Fruit fly (Drosophila melanogaster): ENCODE results near the gene CG13737.

CG13737 gene

DNA sequence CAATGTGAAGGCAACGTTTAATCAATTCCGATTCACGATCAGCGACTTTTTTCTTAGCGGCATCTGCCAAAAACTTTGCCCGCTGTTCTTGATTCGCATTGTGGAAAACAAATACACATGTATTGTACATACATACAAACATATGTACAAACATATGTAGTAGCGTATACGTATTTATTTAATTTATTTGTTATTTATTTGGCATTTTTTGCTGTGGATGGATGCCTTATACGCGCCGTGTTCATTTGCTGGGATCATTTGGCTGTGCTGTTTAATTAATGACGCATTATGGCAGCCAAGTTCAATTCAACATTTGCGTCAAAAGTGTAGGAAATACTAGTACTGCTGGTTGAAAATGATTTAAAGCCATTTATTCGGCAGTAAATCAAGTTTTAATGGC, 34.0 kb downstream of the CG13737 start (continued):
- no peak for TF ChIP-seq hkb (optimal IDR thresholded peaks at IDR 0.05)
- TF ChIP-seq hkb (GFP tag; IDR thresholded peaks at IDR 0.05) = no peak
- no peak for TF ChIP-seq TFAM (GFP tag; optimal IDR thresholded peaks at IDR 0.05)
- TF ChIP-seq Hmr (GFP tag; optimal IDR thresholded peaks at IDR 0.05) = peak; percentile 60
- peak; percentile 67; the same call in 1 of the 2 replicates for TF ChIP-seq Rfx (GFP tag; IDR thresholded peaks at IDR 0.05)
- no peak for TF ChIP-seq Kr (GFP tag; optimal IDR thresholded peaks at IDR 0.05)
- no peak for TF ChIP-seq CG7839 (tag; optimal IDR thresholded peaks at IDR 0.05)
- peak; percentile 51 for TF ChIP-seq CG12071 (GFP tag; optimal IDR thresholded peaks at IDR 0.05)
- peak; percentile 34 for TF ChIP-seq schlank (tag; optimal IDR thresholded peaks at IDR 0.05)
- peak; percentile 22 for TF ChIP-seq sug (tag; optimal IDR thresholded peaks at IDR 0.05)
- no peak for TF ChIP-seq CG10147 (GFP tag; optimal IDR thresholded peaks at IDR 0.05)
- peak; percentile 61 for TF ChIP-seq sd (tag; optimal IDR thresholded peaks at IDR 0.05)
- no peak for TF ChIP-seq CG11560 (tag; IDR thresholded peaks at IDR 0.05)
- TF ChIP-seq Hand (GFP tag; optimal IDR thresholded peaks at IDR 0.05) = no peak
- TF ChIP-seq CG13894 (tag; optimal IDR thresholded peaks at IDR 0.05) = no peak
- peak; percentile 33 for TF ChIP-seq CG17568 (GFP tag; optimal IDR thresholded peaks at IDR 0.05)
- TF ChIP-seq CG14667 (GFP tag; IDR thresholded peaks at IDR 0.05) = no peak
- no peak for TF ChIP-seq CG17186 (GFP tag; optimal IDR thresholded peaks at IDR 0.05)
- no peak for TF ChIP-seq Scr (GFP tag; IDR thresholded peaks at IDR 0.05; ENCODE audit: partially characterized antibody)
- TF ChIP-seq Nf-YB (GFP tag; optimal IDR thresholded peaks at IDR 0.05) = no peak
- TF ChIP-seq grau (tag; optimal IDR thresholded peaks at IDR 0.05) = no peak
- TF ChIP-seq ap (GFP tag; IDR thresholded peaks at IDR 0.05) = no peak
- TF ChIP-seq CG8290 (GFP tag; optimal IDR thresholded peaks at IDR 0.05) = no peak
- TF ChIP-seq CG8290 (tag; optimal IDR thresholded peaks at IDR 0.05) = peak in 1 of 2 experiments; percentile 60
- TF ChIP-seq vfl (GFP tag; optimal IDR thresholded peaks at IDR 0.05) = no peak
- TF ChIP-seq CG31365 (tag; optimal IDR thresholded peaks at IDR 0.05) = no peak
- TF ChIP-seq sima (GFP tag; optimal IDR thresholded peaks at IDR 0.05) = no peak
- TF ChIP-seq CG15011 (GFP tag; optimal IDR thresholded peaks at IDR 0.05) = no peak
- no peak for TF ChIP-seq CG8388 (GFP tag; optimal IDR thresholded peaks at IDR 0.05)
- no peak for TF ChIP-seq CG7745 (tag; optimal IDR thresholded peaks at IDR 0.05)
- TF ChIP-seq CG18011 (GFP tag; optimal IDR thresholded peaks at IDR 0.05) = no peak
- TF ChIP-seq Abd-B (GFP tag; optimal IDR thresholded peaks at IDR 0.05) = no peak
- no peak for TF ChIP-seq pros (GFP tag; optimal IDR thresholded peaks at IDR 0.05)
- no peak for TF ChIP-seq lov (optimal IDR thresholded peaks at IDR 0.05)
- no peak for TF ChIP-seq lov (GFP tag; IDR thresholded peaks at IDR 0.05)
- TF ChIP-seq sisA (GFP tag; IDR thresholded peaks at IDR 0.05) = no peak
- no peak for TF ChIP-seq Tbp (GFP tag; optimal IDR thresholded peaks at IDR 0.05)
- no peak for TF ChIP-seq CG32532 (GFP tag; IDR thresholded peaks at IDR 0.05)
- TF ChIP-seq CG14050 (GFP tag; IDR thresholded peaks at IDR 0.05) = no peak
- no peak for TF ChIP-seq crc (GFP tag; optimal IDR thresholded peaks at IDR 0.05)
- TF ChIP-seq CG12219 (GFP tag; optimal IDR thresholded peaks at IDR 0.05) = no peak
- no peak for TF ChIP-seq Taf1 (GFP tag; IDR thresholded peaks at IDR 0.05)
- no peak for TF ChIP-seq danr (GFP tag; IDR thresholded peaks at IDR 0.05)
- TF ChIP-seq her (GFP tag; optimal IDR thresholded peaks at IDR 0.05) = no peak
- no peak for TF ChIP-seq HLH4C (GFP tag; IDR thresholded peaks at IDR 0.05; ENCODE audit: partially characterized antibody)
- 0 out of 2 replicates have a peak, but pooled peaks have one; percentile 10 for TF ChIP-seq slbo (GFP tag; IDR thresholded peaks at IDR 0.05)
- no peak for TF ChIP-seq CG9932 (GFP tag; IDR thresholded peaks at IDR 0.05)
- TF ChIP-seq Six4 (GFP tag; optimal IDR thresholded peaks at IDR 0.05) = no peak
- TF ChIP-seq Opbp (GFP tag; IDR thresholded peaks at IDR 0.05; ENCODE audit: partially characterized antibody) = no peak
- TF ChIP-seq Lim3 (GFP tag; IDR thresholded peaks at IDR 0.05) = no peak
- peak; percentile 21 for TF ChIP-seq Vsx1 (GFP tag; optimal IDR thresholded peaks at IDR 0.05)
- peak; percentile 11 for TF ChIP-seq CG15269 (tag; optimal IDR thresholded peaks at IDR 0.05)
